Worm (Caenorhabditis elegans): Measurements from ENCODE around the gene F56D6.8.
A peak's percentile ranks its signal among the peaks of the same experiment; 100 is the strongest.

Gene F56D6.8

ce11 chrIV:3854606-3855005 is 39.6 kb downstream of the F56D6.8 start:
- TF ChIP-seq ceh-90 (tag; optimal IDR thresholded peaks at IDR 0.05) (no peak), dsc-1 (tag; optimal IDR thresholded peaks at IDR 0.05) (peak; percentile 16), lin-14 (GFP tag; optimal IDR thresholded peaks at IDR 0.05) (peak; percentile 25)

ce11 chrIV:3853557-3853956 is 40.7 kb downstream of the F56D6.8 start:
- TF ChIP-seq fkh-4 (tag; optimal IDR thresholded peaks at IDR 0.05; ENCODE audit: borderline replicate concordance) (peak; percentile 80), tlp-1 (tag; optimal IDR thresholded peaks at IDR 0.05) (no peak), dsc-1 (tag; optimal IDR thresholded peaks at IDR 0.05) (peak; percentile 95)

ce11 chrIV:3848985-3849384 is 45.2 kb downstream of the F56D6.8 start:
- TF ChIP-seq ets-5 (GFP tag; IDR thresholded peaks at IDR 0.05) (no peak), ceh-90 (tag; optimal IDR thresholded peaks at IDR 0.05) (no peak), fkh-8 (tag; optimal IDR thresholded peaks at IDR 0.05) (no peak), unc-130 (tag; optimal IDR thresholded peaks at IDR 0.05) (no peak), ama-1 (optimal IDR thresholded peaks at IDR 0.05) (no peak), nhr-90 (tag; optimal IDR thresholded peaks at IDR 0.05; ENCODE audit: poor library complexity) (no peak), tlp-1 (tag; optimal IDR thresholded peaks at IDR 0.05) (no peak), snpc-4 (tag; optimal IDR thresholded peaks at IDR 0.05) (no peak), nhr-12 (tag; optimal IDR thresholded peaks at IDR 0.05) (no peak), mdl-1 (tag; optimal IDR thresholded peaks at IDR 0.05) (no peak), fos-1 (tag; optimal IDR thresholded peaks at IDR 0.05) (no peak), nhr-28 (tag; optimal IDR thresholded peaks at IDR 0.05) (no peak), isw-1 (GFP tag; IDR thresholded peaks at IDR 0.05) (no peak), mab-9 (GFP tag; IDR thresholded peaks at IDR 0.05) (no peak), unc-86 (tag; optimal IDR thresholded peaks at IDR 0.05) (no peak), Y116A8C.19 (tag; optimal IDR thresholded peaks at IDR 0.05; ENCODE audit: borderline replicate concordance) (no peak), zag-1 (tag; optimal IDR thresholded peaks at IDR 0.05) (no peak), unc-98 (GFP tag; IDR thresholded peaks at IDR 0.05) (no peak), ceh-8 (GFP tag; optimal IDR thresholded peaks at IDR 0.05) (no peak), tbx-2 (tag; optimal IDR thresholded peaks at IDR 0.05) (no peak)

ce11 chrIV:3847489-3847888 is 46.7 kb downstream of the F56D6.8 start:
- TF ChIP-seq skn-1 (tag; optimal IDR thresholded peaks at IDR 0.05) = no peak
- no peak for TF ChIP-seq efl-1 (optimal IDR thresholded peaks at IDR 0.05)
- peak in 1 of 2 experiments; percentile 44 for TF ChIP-seq efl-1 (GFP tag; optimal IDR thresholded peaks at IDR 0.05 in 1 of 2)
- peak; percentile 41 for TF ChIP-seq lin-14 (GFP tag; optimal IDR thresholded peaks at IDR 0.05)
- TF ChIP-seq fkh-10 (GFP tag; optimal IDR thresholded peaks at IDR 0.05) = peak; percentile 49
- no peak for TF ChIP-seq dsc-1 (tag; optimal IDR thresholded peaks at IDR 0.05)
- no peak for TF ChIP-seq fkh-4 (tag; optimal IDR thresholded peaks at IDR 0.05; ENCODE audit: borderline replicate concordance)
- peak; percentile 9 for TF ChIP-seq ces-1 (GFP tag; optimal IDR thresholded peaks at IDR 0.05)

ce11 chrIV:3844584-3844983 is 49.6 kb downstream of the F56D6.8 start:
- no peak for TF ChIP-seq C04F5.9 (tag; optimal IDR thresholded peaks at IDR 0.05)

All from whole organism, L1 larva.